Fruit fly (Drosophila melanogaster) whole organism, adult: ENCODE results near the gene CG11854.

ENCODE experiments used
- CG11617 ChIP-seq: fragments of 200-800 bp; sonication (Bioruptor generic); optimal IDR thresholded peaks from 2 replicates; lab custom pipeline; 2017; ENCODE audit warnings: mild to moderate bottlenecking, missing biosample characterization, missing genetic modification reagents, missing genetic modification characterization
- CG12768 ChIP-seq: fragments of 200-800 bp; sonication (Bioruptor generic); optimal IDR thresholded peaks from 2 replicates; lab custom pipeline; 2017; ENCODE audit warnings: missing biosample characterization, missing genetic modification characterization, mild to moderate bottlenecking, moderate library complexity, missing genetic modification reagents
- CG14711 ChIP-seq: fragments of 200-800 bp; sonication (Bioruptor generic); optimal IDR thresholded peaks from 2 replicates; lab custom pipeline; 2018; ENCODE audit warnings: missing biosample characterization, mild to moderate bottlenecking, missing genetic modification characterization, moderate library complexity
- CG1620 ChIP-seq: fragments of 200-800 bp; sonication (Bioruptor generic); optimal IDR thresholded peaks from 2 replicates; lab custom pipeline; 2016; ENCODE audit warnings: missing biosample characterization, missing genetic modification characterization
- CG33017 ChIP-seq: fragments of 200-800 bp; sonication (Bioruptor generic); optimal IDR thresholded peaks from 2 replicates; lab custom pipeline; 2018; ENCODE audit warnings: missing biosample characterization, mild to moderate bottlenecking, missing genetic modification characterization, moderate library complexity
- CG5204 ChIP-seq: fragments of 200-800 bp; sonication (Bioruptor generic); optimal IDR thresholded peaks from 2 replicates; lab custom pipeline; 2016; ENCODE audit warnings: missing biosample characterization, missing genetic modification characterization
- CG7045 ChIP-seq: fragments of 200-800 bp; sonication (Bioruptor generic); optimal IDR thresholded peaks from 2 replicates; lab custom pipeline; 2017; ENCODE audit warnings: missing biosample characterization, mild to moderate bottlenecking, missing genetic modification characterization
- CG7101 ChIP-seq: fragments of 200-800 bp; sonication (Bioruptor generic); optimal IDR thresholded peaks from 2 replicates; lab custom pipeline; 2018; ENCODE audit warnings: missing biosample characterization, mild to moderate bottlenecking, missing genetic modification characterization, moderate library complexity
- Clk ChIP-seq: fragments of 200-800 bp; sonication (Bioruptor generic); optimal IDR thresholded peaks from 2 replicates; lab custom pipeline; 2017; ENCODE audit warnings: missing biosample characterization, missing genetic modification characterization
- Crg-1 ChIP-seq: fragments of 200-800 bp; sonication (Bioruptor generic); optimal IDR thresholded peaks from 2 replicates; lab custom pipeline; 2016; ENCODE audit warnings: missing biosample characterization, missing genetic modification characterization
- Hr96 ChIP-seq: fragments of 200-800 bp; sonication (Bioruptor generic); optimal IDR thresholded peaks from 2 replicates; lab custom pipeline; 2016; ENCODE audit warnings: missing biosample characterization, missing genetic modification characterization
- Mnt ChIP-seq: fragments of 200-800 bp; sonication (Bioruptor generic); optimal IDR thresholded peaks from 2 replicates; lab custom pipeline; 2016; ENCODE audit warnings: missing biosample characterization, mild to moderate bottlenecking, missing genetic modification characterization
- bab1 ChIP-seq: fragments of 200-800 bp; sonication (Bioruptor generic); optimal IDR thresholded peaks from 3 replicates; lab custom pipeline; 2019; ENCODE audit warnings: missing biosample characterization, mild to moderate bottlenecking, missing genetic modification characterization, moderate library complexity
- cic ChIP-seq: fragments of 200-800 bp; sonication (Bioruptor generic); optimal IDR thresholded peaks from 2 replicates; lab custom pipeline; 2017; ENCODE audit warnings: missing biosample characterization, mild to moderate bottlenecking, missing genetic modification characterization, moderate library complexity
- cnc ChIP-seq, 2 experiments: fragments of >200 bp; optimal IDR thresholded peaks; 2 replicates each; lab custom pipeline; 2017
- kay ChIP-seq: fragments of 200-800 bp; sonication (Bioruptor generic); peaks from one replicate; lab custom pipeline; 2016; ENCODE audit warnings: missing biosample characterization, missing genetic modification characterization, borderline replicate concordance
- ovo ChIP-seq: fragments of 200-800 bp; sonication (Bioruptor generic); optimal IDR thresholded peaks from 2 replicates; lab custom pipeline; 2016; ENCODE audit warnings: missing biosample characterization, missing genetic modification characterization
- pad ChIP-seq: fragments of 200-800 bp; sonication (Bioruptor generic); optimal IDR thresholded peaks from 3 replicates; lab custom pipeline; 2017; ENCODE audit warnings: missing biosample characterization, missing genetic modification characterization, mild to moderate bottlenecking, moderate library complexity, missing genetic modification reagents
- tj ChIP-seq: fragments of 200-800 bp; sonication (Bioruptor generic); optimal IDR thresholded peaks from 3 replicates; lab custom pipeline; 2017; ENCODE audit warnings: missing biosample characterization, mild to moderate bottlenecking, missing genetic modification characterization, moderate library complexity
- toe ChIP-seq: fragments of 200-800 bp; sonication (Bioruptor generic); optimal IDR thresholded peaks from 2 replicates; lab custom pipeline; 2016; ENCODE audit warnings: missing biosample characterization, missing genetic modification characterization

Gene CG11854

DNA sequence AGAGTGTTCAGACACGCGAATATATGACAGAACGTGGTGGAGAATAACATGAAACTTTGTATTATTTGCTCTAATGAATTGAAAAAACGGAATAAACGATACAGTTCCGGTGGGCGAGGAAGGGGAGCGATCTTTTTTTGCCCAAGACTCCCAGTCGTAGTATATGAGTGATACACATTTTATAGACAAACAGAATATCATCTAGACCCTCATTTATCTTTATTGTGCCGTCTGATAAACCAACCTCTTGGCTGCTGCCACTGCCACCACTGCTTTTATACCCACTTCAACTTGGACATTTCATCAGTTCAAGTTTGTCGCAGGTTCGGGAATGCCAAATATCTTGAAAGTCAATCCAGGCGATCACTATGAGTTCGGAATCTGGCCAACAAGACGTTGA lies 25.8 kb upstream of the CG11854 start, which contains the start of gene CG31106:
TSS of gene CG31106 (plus strand) at position 301 of the 400 bp plus-strand sequence.
- TF ChIP-seq CG14711 (tag; lab: Kevin White, UChicago), result no peak
- no peak for TF ChIP-seq CG12768 (GFP tag; lab: Kevin White, UChicago)
- TF ChIP-seq ovo, result no peak
- no peak for TF ChIP-seq toe (GFP tag; lab: Kevin White, UChicago)

DNA sequence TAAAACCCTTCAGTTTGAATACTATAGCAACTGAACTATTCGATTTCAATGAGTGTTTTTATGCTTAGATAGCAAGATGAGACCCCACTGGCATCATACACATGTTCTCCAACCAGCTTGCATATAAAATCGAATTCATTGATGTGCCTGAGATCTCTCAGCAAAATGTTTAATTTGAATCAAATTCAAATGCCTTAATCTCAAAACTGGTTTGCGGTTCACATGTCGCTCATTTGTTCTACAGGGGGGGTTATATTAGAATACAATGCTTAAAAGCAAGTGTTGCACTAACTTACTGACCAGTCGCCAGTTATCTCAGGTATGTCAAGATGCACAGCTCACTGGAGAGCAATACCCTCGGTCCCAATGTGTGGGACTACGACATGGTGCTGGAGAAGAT lies 22.8 kb upstream of the CG11854 start, which contains the start of gene CG31103:
TSS of gene CG31103 (plus strand) at position 301 of the 400 bp plus-strand sequence.
- TF ChIP-seq kay (GFP tag; lab: Kevin White, UChicago) (no peak), ovo (no peak), CG12768 (GFP tag; lab: Kevin White, UChicago) (no peak), CG14711 (tag; lab: Kevin White, UChicago) (no peak), tj (GFP tag; lab: Kevin White, UChicago) (no peak), toe (GFP tag; lab: Kevin White, UChicago) (no peak), cnc (optimal IDR thresholded peaks at IDR 0.05; lab: Kevin White, UChicago) (no peak), cic (peak; percentile 6)

DNA sequence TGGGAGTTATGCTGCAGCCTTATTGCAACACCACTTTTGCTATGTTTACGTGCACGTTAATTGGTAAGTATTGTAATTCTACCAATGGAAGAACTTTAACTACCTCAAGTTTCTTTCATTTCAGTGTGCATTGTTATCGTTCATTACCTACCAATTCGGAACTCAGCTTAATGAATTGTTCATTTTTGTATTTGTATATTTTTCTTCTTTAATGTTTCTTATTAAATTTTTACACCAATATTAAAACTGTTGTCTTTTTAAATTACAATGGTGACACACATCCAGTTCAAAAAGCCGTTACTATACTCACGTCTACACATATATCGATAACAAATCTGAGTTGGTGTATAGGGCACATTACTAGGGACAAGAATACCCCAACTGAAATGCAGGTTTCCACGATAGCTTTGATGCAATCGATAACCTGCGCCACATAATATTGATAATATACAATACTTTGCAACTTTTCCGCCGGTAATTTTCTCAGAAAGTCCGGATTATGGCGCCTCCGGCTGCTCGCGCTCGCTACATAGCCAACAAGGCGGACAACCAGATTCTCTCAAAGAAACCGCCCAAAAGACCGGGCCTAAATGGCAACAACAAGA lies 20.5 kb upstream of the CG11854 start, which contains the start of gene Alg9:
TSS of gene Alg9 (plus strand) at position 387 of the 605 bp plus-strand sequence.
- TF ChIP-seq CG7101 (tag; lab: Kevin White, UChicago), result no peak
- no peak for TF ChIP-seq CG12768 (GFP tag; lab: Kevin White, UChicago)
- no peak for TF ChIP-seq pad (GFP tag; lab: Kevin White, UChicago)
- peak; percentile 74 for TF ChIP-seq kay (GFP tag; lab: Kevin White, UChicago)
- no peak for TF ChIP-seq CG1620 (GFP tag; lab: Kevin White, UChicago)
- no peak for TF ChIP-seq Clk (GFP tag; lab: Kevin White, UChicago)
- peak; percentile 11 for TF ChIP-seq CG14711 (tag; lab: Kevin White, UChicago)
- no peak for TF ChIP-seq Hr96 (GFP tag; lab: Kevin White, UChicago)
- TF ChIP-seq CG7045 (GFP tag; lab: Kevin White, UChicago), result no peak
- no peak for TF ChIP-seq cnc (optimal IDR thresholded peaks at IDR 0.05; lab: Kevin White, UChicago)
- TF ChIP-seq toe (GFP tag; lab: Kevin White, UChicago), result peak; percentile 3
- peak; percentile 42 for TF ChIP-seq CG5204 (GFP tag; lab: Kevin White, UChicago)
- TF ChIP-seq Mnt (GFP tag; lab: Kevin White, UChicago), result no peak
- TF ChIP-seq bab1, result no peak
- no peak for TF ChIP-seq CG11617 (GFP tag; lab: Kevin White, UChicago)
- no peak for TF ChIP-seq CG33017 (tag; lab: Kevin White, UChicago)
- no peak for TF ChIP-seq ovo

DNA sequence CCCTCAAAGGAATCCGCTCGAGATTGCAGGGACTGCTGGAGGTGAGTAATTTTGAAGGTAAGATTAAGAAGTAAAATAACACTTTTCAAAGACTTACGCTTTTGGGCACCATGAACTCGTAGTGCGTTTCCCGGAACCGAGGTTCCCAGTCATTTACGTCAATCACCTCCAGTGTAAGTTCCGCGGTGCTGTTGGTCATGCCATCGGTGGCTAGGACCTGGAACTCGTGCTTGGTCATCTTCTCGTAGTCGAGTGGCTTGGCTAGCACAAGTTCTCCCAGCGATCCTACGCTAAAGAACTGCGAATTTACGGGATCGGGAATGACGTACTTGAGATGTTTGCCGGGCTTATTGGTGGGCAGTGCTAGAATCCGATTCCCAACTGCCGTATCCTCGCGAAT lies 16.3 kb upstream of the CG11854 start:
- TF ChIP-seq CG1620 (GFP tag; lab: Kevin White, UChicago), result no peak
- no peak for TF ChIP-seq pad (GFP tag; lab: Kevin White, UChicago)
- TF ChIP-seq CG5204 (GFP tag; lab: Kevin White, UChicago), result no peak
- TF ChIP-seq CG14711 (tag; lab: Kevin White, UChicago), result no peak
- TF ChIP-seq CG7101 (tag; lab: Kevin White, UChicago), result no peak
- no peak for TF ChIP-seq CG7045 (GFP tag; lab: Kevin White, UChicago)
- TF ChIP-seq cnc (optimal IDR thresholded peaks at IDR 0.05; lab: Kevin White, UChicago), result no peak
- TF ChIP-seq ovo, result no peak
- TF ChIP-seq Crg-1 (GFP tag; lab: Kevin White, UChicago), result no peak
- no peak for TF ChIP-seq CG11617 (GFP tag; lab: Kevin White, UChicago)
- TF ChIP-seq CG12768 (GFP tag; lab: Kevin White, UChicago), result no peak

DNA sequence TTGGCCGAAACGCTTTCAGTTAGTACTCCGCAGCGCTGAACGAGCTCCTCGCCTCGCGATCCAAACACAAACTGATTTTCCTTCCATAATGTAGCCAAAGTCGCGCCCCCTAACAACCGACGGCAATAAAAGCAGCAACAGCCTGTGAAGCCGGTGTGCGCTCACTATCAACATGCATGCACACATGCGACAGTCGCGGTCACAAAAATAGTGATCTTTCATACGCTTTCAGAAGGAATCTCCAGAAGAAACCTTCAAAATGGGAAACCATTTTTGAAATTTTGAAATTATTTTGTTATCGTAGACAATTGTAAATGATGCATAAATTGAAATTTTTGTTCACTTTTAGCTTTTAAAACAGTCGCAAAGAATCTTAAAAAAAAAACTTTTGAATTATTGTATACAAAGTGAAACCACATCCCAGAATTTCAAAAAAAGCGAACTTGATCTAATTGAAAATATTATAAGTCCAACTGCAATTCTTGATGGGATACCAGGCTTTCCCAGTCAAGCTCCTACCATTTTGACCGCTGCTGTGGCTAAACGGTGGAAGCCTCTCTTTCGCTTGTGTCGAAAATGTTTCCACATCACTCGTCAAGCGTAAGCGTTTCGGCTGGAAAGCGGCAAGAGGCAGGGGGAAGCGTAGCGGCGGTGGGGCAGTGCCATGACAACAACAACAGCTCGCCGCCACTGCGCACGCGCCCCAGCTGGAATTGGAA lies 9.4 kb upstream of the CG11854 start, which contains the start of gene Cad96Cb:
TSS of gene Cad96Cb (minus strand) at position 51 of the 719 bp plus-strand sequence.
- TF ChIP-seq cnc (optimal IDR thresholded peaks at IDR 0.05; lab: Kevin White, UChicago), result no peak
- TF ChIP-seq Mnt (GFP tag; lab: Kevin White, UChicago), result no peak
- no peak for TF ChIP-seq CG14711 (tag; lab: Kevin White, UChicago)
- no peak for TF ChIP-seq CG7045 (GFP tag; lab: Kevin White, UChicago)
- TF ChIP-seq tj (GFP tag; lab: Kevin White, UChicago), result no peak
- TF ChIP-seq CG5204 (GFP tag; lab: Kevin White, UChicago), result no peak
- TF ChIP-seq bab1, result no peak
- no peak for TF ChIP-seq Crg-1 (GFP tag; lab: Kevin White, UChicago)
- TF ChIP-seq CG11617 (GFP tag; lab: Kevin White, UChicago), result no peak
- TF ChIP-seq kay (GFP tag; lab: Kevin White, UChicago), result no peak
- TF ChIP-seq CG12768 (GFP tag; lab: Kevin White, UChicago), result no peak
- TF ChIP-seq CG1620 (GFP tag; lab: Kevin White, UChicago), result no peak
- no peak for TF ChIP-seq Hr96 (GFP tag; lab: Kevin White, UChicago)
- TF ChIP-seq Clk (GFP tag; lab: Kevin White, UChicago), result no peak
- TF ChIP-seq CG33017 (tag; lab: Kevin White, UChicago), result no peak
- TF ChIP-seq pad (GFP tag; lab: Kevin White, UChicago), result no peak
- no peak for TF ChIP-seq ovo
- TF ChIP-seq CG7101 (tag; lab: Kevin White, UChicago), result no peak
- no peak for TF ChIP-seq toe (GFP tag; lab: Kevin White, UChicago)
